Worm (Caenorhabditis elegans): Measurements from ENCODE around the gene T26A5.6.

The T26A5.6 gene

ce11 chrIII:6464913-6465312 is 14.4 kb upstream of the T26A5.6 start, which contains the start of gene nduf-2.2:
Gene nduf-2.2 (plus strand): TSS chrIII:6465222.
- TF ChIP-seq fkh-4 (tag; optimal IDR thresholded peaks at IDR 0.05; ENCODE audit: borderline replicate concordance) = no peak
- no peak for TF ChIP-seq ceh-88 (GFP tag; IDR thresholded peaks at IDR 0.05)
- TF ChIP-seq sptf-1 (tag; optimal IDR thresholded peaks at IDR 0.05) = no peak
- no peak for TF ChIP-seq C04F5.9 (tag; optimal IDR thresholded peaks at IDR 0.05)

ce11 chrIII:6464113-6464571 is 13.6 kb upstream of the T26A5.6 start:
- TF ChIP-seq egl-27 (tag; optimal IDR thresholded peaks at IDR 0.05) (no peak), hpl-2 (GFP tag; optimal IDR thresholded peaks at IDR 0.05) (no peak), efl-3 (GFP tag; optimal IDR thresholded peaks at IDR 0.05) (peak; percentile 1), dpl-1 (GFP tag; optimal IDR thresholded peaks at IDR 0.05) (peak; percentile 78 to 83 (median 78)), nhr-71 (tag; optimal IDR thresholded peaks at IDR 0.05) (peak; percentile 94), ceh-90 (tag; optimal IDR thresholded peaks at IDR 0.05) (no peak), ztf-4 (tag; optimal IDR thresholded peaks at IDR 0.05) (peak; percentile 82), rnt-1 (tag; optimal IDR thresholded peaks at IDR 0.05) (peak; percentile 82), snu-23 (GFP tag; optimal IDR thresholded peaks at IDR 0.05) (peak; percentile 93), lin-15B (tag; optimal IDR thresholded peaks at IDR 0.05) (peak; percentile 69), ztf-11 (tag; optimal IDR thresholded peaks at IDR 0.05) (peak in 1 of 2 experiments; percentile 66), ceh-8 (GFP tag; optimal IDR thresholded peaks at IDR 0.05) (peak; percentile 62), blmp-1 (tag; optimal IDR thresholded peaks at IDR 0.05) (peak; percentile 82), alr-1 (tag; optimal IDR thresholded peaks at IDR 0.05; ENCODE audit: borderline replicate concordance) (no peak), fos-1 (tag; optimal IDR thresholded peaks at IDR 0.05) (no peak), isw-1 (GFP tag; IDR thresholded peaks at IDR 0.05) (peak; percentile 74), nhr-77 (tag; optimal IDR thresholded peaks at IDR 0.05) (peak; percentile 50), unc-30 (tag; optimal IDR thresholded peaks at IDR 0.05) (no peak), efl-1 (optimal IDR thresholded peaks at IDR 0.05) (peak; percentile 61 to 83), efl-1 (GFP tag; optimal IDR thresholded peaks at IDR 0.05 in 1 of 2) (peak; percentile 80 to 98), lsy-2 (tag; optimal IDR thresholded peaks at IDR 0.05) (peak; percentile 80 to 84), nhr-76 (tag; optimal IDR thresholded peaks at IDR 0.05) (no peak), mep-1 (tag; optimal IDR thresholded peaks at IDR 0.05) (peak; percentile 57), unc-86 (tag; optimal IDR thresholded peaks at IDR 0.05) (peak; percentile 64), elt-2 (tag; optimal IDR thresholded peaks at IDR 0.05) (peak; percentile 96), elt-3 (tag; optimal IDR thresholded peaks at IDR 0.05) (peak in 2 of 6 experiments; percentile 21 to 53), swsn-7 (tag; optimal IDR thresholded peaks at IDR 0.05) (peak; percentile 91), skn-1 (tag; optimal IDR thresholded peaks at IDR 0.05) (peak; percentile 86), grh-1 (GFP tag; IDR thresholded peaks at IDR 0.05) (peak; percentile 58), sptf-1 (tag; optimal IDR thresholded peaks at IDR 0.05) (no peak), nhr-90 (tag; optimal IDR thresholded peaks at IDR 0.05; ENCODE audit: poor library complexity) (peak; percentile 84), nhr-12 (tag; optimal IDR thresholded peaks at IDR 0.05) (no peak), nhr-84 (tag; optimal IDR thresholded peaks at IDR 0.05) (no peak), snpc-4 (tag; optimal IDR thresholded peaks at IDR 0.05) (peak; percentile 49), hlh-17 (GFP tag; optimal IDR thresholded peaks at IDR 0.05; ENCODE audit: borderline replicate concordance) (no peak), pag-3 (tag; optimal IDR thresholded peaks at IDR 0.05; ENCODE audit: borderline replicate concordance, insufficient read depth) (no peak), dsc-1 (tag; optimal IDR thresholded peaks at IDR 0.05) (peak; percentile 85), tbx-2 (tag; optimal IDR thresholded peaks at IDR 0.05) (peak; percentile 88), egl-13 (tag; optimal IDR thresholded peaks at IDR 0.05) (peak; percentile 66), aha-1 (tag; optimal IDR thresholded peaks at IDR 0.05) (peak; percentile 3), C16A3.4 (tag; optimal IDR thresholded peaks at IDR 0.05) (peak; percentile 78), zag-1 (tag; optimal IDR thresholded peaks at IDR 0.05) (no peak), ceh-63 (GFP tag; optimal IDR thresholded peaks at IDR 0.05) (no peak), jun-1 (tag; optimal IDR thresholded peaks at IDR 0.05) (peak; percentile 89), hlh-4 (tag; optimal IDR thresholded peaks at IDR 0.05) (no peak), ama-1 (optimal IDR thresholded peaks at IDR 0.05) (no peak), ceh-82 (tag; optimal IDR thresholded peaks at IDR 0.05) (peak; percentile 78 to 92 (median 83)), vab-15 (tag; optimal IDR thresholded peaks at IDR 0.05) (no peak)

Data from whole organism, L1 larva.